Worm (Caenorhabditis elegans): Measurements from ENCODE around the gene xpo-3.

- TF ChIP-seq pqm-1 (tag; optimal IDR thresholded peaks at IDR 0.05): no peak
- TF ChIP-seq tbx-7 (tag; optimal IDR thresholded peaks at IDR 0.05): no peak
These were observed 3.7 kb downstream of the xpo-3 start, which contains the start of gene C49H3.16 for ce11 chrIV:7920126-7920525.

Data from whole organism, late embryonic.